Fruit fly (Drosophila melanogaster): ENCODE data around the gene Sfp87B.

dm6 chr3R:12270590-12270989 lies 2.3 kb upstream of the Sfp87B start, which contains the start of gene CG17738:
- TF ChIP-seq h (optimal IDR thresholded peaks at IDR 0.05) (no peak), Sin3A (optimal IDR thresholded peaks at IDR 0.05) (no peak), psq (optimal IDR thresholded peaks at IDR 0.05) (no peak)
